Fruit fly (Drosophila melanogaster) whole organism, prepupa: ENCODE measurements around the gene CG42685.

ENCODE experiments used
- CG8119 ChIP-seq: fragments of 200-800 bp; sonication (Bioruptor generic); IDR thresholded peaks from 3 replicates; pipeline ENCODE4 v1.3.6; 2022; ENCODE audit warnings: missing biosample characterization, missing genetic modification characterization
- Eip75B ChIP-seq: fragments of 200-800 bp; sonication (Bioruptor generic); optimal IDR thresholded peaks from 3 replicates; lab custom pipeline; 2016; ENCODE audit warnings: missing biosample characterization, missing genetic modification characterization
- Hr39 ChIP-seq: fragments of 200-800 bp; sonication (Bioruptor generic); optimal IDR thresholded peaks from 2 replicates; lab custom pipeline; 2016; ENCODE audit warnings: missing biosample characterization, missing genetic modification characterization
- Met ChIP-seq: fragments of 200-800 bp; sonication (Bioruptor generic); optimal IDR thresholded peaks from 3 replicates; lab custom pipeline; 2016; ENCODE audit warnings: missing biosample characterization, missing genetic modification characterization
- Smox ChIP-seq: fragments of 200-800 bp; sonication (Bioruptor generic); optimal IDR thresholded peaks from 3 replicates; lab custom pipeline; 2016; ENCODE audit warnings: missing biosample characterization, missing genetic modification characterization
- lz ChIP-seq: fragments of 200-800 bp; sonication (Bioruptor generic); optimal IDR thresholded peaks from 3 replicates; lab custom pipeline; 2016; ENCODE audit warnings: missing biosample characterization, missing genetic modification characterization
- salr ChIP-seq, 2 experiments: fragments of 200-800 bp; sonication (Bioruptor generic); optimal IDR thresholded peaks; 3 replicates each; lab custom pipeline; 2016 to 2018; ENCODE audit warnings: missing biosample characterization in 2 of 2, missing genetic modification characterization in 2 of 2, mild to moderate bottlenecking in 1 of 2

- TF ChIP-seq lz (no peak), CG8119 (GFP tag; lab: Robert Waterston, UW) (no peak), Met (no peak), salr (GFP tag; optimal IDR thresholded peaks at IDR 0.05; lab: Kevin White, UChicago) (no peak), Smox (GFP tag; lab: Kevin White, UChicago) (no peak), Eip75B (GFP tag; lab: Kevin White, UChicago) (no peak), Hr39 (GFP tag; lab: Kevin White, UChicago) (no peak)
These were observed 50.4 kb downstream of the CG42685 start for dm6 chr2L:14679609-14680008.
